Worm (Caenorhabditis elegans): ENCODE measurements around the gene F33C8.4.

DNA sequence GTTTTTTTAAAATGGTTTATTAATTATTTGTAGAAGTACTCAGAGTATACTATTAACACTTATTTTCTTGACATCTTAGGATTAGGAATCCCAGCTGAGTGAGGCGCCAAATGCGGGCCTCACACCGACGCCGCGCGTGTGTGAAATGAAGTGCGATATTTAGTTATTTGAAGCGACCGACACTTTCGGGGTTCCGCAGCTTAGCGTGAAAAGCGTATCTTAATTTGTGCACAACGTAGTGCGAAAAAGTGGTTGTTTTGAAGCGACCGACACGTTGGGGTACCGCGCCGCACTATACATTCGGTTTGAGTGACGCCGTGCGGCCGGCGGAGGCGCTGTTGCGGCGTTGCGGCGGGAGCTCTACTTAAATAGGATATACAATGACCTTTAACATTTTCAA is 27.1 kb upstream of the F33C8.4 start:
- TF ChIP-seq unc-130 (GFP tag; optimal IDR thresholded peaks at IDR 0.05) (no peak), ztf-25 (GFP tag; IDR thresholded peaks at IDR 0.05) (no peak), F52B5.7 (tag; optimal IDR thresholded peaks at IDR 0.05) (no peak), T07F8.4 (tag; optimal IDR thresholded peaks at IDR 0.05) (no peak), sea-2 (GFP tag; IDR thresholded peaks at IDR 0.05) (no peak), Y56A3A.18 (GFP tag; IDR thresholded peaks at IDR 0.05) (no peak), snpc-4 (GFP tag; optimal IDR thresholded peaks at IDR 0.05) (no peak), snpc-4 (tag; optimal IDR thresholded peaks at IDR 0.05) (peak in 2 of 4 experiments; percentile 68 to 80), ama-1 (optimal IDR thresholded peaks at IDR 0.05) (no peak), ama-1 (GFP tag; optimal IDR thresholded peaks at IDR 0.05) (no peak), nfya-1 (tag; optimal IDR thresholded peaks at IDR 0.05; ENCODE audit: borderline replicate concordance, insufficient read depth) (no peak), pbrm-1 (GFP tag; IDR thresholded peaks at IDR 0.05) (no peak), ceh-27 (GFP tag; optimal IDR thresholded peaks at IDR 0.05) (no peak), lsl-1 (GFP tag; optimal IDR thresholded peaks at IDR 0.05) (no peak), snpc-1.1 (tag; optimal IDR thresholded peaks at IDR 0.05; ENCODE audit: insufficient read depth) (no peak)

Data from whole organism, young adult.